Fruit fly (Drosophila melanogaster) whole organism, prepupa: Measurements from ENCODE around the gene CG15643.

Experiments
- Blimp-1 ChIP-seq: fragments of 200-800 bp; sonication (Bioruptor generic); optimal IDR thresholded peaks from 3 replicates; lab custom pipeline; 2017; ENCODE audit warnings: missing biosample characterization, missing genetic modification characterization, mild to moderate bottlenecking, moderate library complexity, missing genetic modification reagents
- CG10631 ChIP-seq: fragments of 200-800 bp; sonication (Bioruptor generic); optimal IDR thresholded peaks from 2 replicates; lab custom pipeline; 2016; ENCODE audit warnings: missing biosample characterization, missing genetic modification characterization
- CG11762 ChIP-seq: fragments of 200-800 bp; sonication (Bioruptor generic); optimal IDR thresholded peaks from 3 replicates; lab custom pipeline; 2016; ENCODE audit warnings: missing biosample characterization, missing genetic modification characterization; ENCODE audit not compliant: insufficient read depth
- CG11902 ChIP-seq: fragments of 200-800 bp; sonication (Bioruptor generic); optimal IDR thresholded peaks from 3 replicates; lab custom pipeline; 2016; ENCODE audit warnings: missing biosample characterization, missing genetic modification characterization
- CG15336 ChIP-seq: fragments of 200-800 bp; sonication (Bioruptor generic); IDR thresholded peaks from 2 replicates; pipeline ENCODE4 v1.3.6; 2022; ENCODE audit warnings: missing biosample characterization, missing genetic modification characterization
- CG1621 ChIP-seq: fragments of 200-800 bp; sonication (Bioruptor generic); optimal IDR thresholded peaks from 3 replicates; lab custom pipeline; 2018; ENCODE audit warnings: missing biosample characterization, mild to moderate bottlenecking, missing genetic modification characterization
- CG16779 ChIP-seq: fragments of 200-800 bp; sonication (Bioruptor generic); optimal IDR thresholded peaks from 3 replicates; lab custom pipeline; 2017; ENCODE audit warnings: missing biosample characterization, mild to moderate bottlenecking, missing genetic modification characterization
- CG3032 ChIP-seq: fragments of 200-800 bp; optimal IDR thresholded peaks from 2 replicates; lab custom pipeline; 2019; ENCODE audit warnings: missing biosample characterization, mild to moderate bottlenecking, missing genetic modification characterization, moderate library complexity
- CG31627 ChIP-seq: fragments of 200-800 bp; sonication (Bioruptor generic); optimal IDR thresholded peaks from 3 replicates; lab custom pipeline; 2016; ENCODE audit warnings: missing biosample characterization, missing genetic modification characterization
- CG32006 ChIP-seq: fragments of 200-800 bp; sonication (Bioruptor generic); optimal IDR thresholded peaks from 3 replicates; lab custom pipeline; 2017; ENCODE audit warnings: missing biosample characterization, mild to moderate bottlenecking, missing genetic modification characterization
- CG6163 ChIP-seq: fragments of 200-800 bp; sonication (Bioruptor generic); IDR thresholded peaks from 3 replicates; pipeline ENCODE4 v1.3.6; 2022; ENCODE audit warnings: missing biosample characterization, missing genetic modification characterization
- CG6276 ChIP-seq: fragments of 200-800 bp; sonication (Bioruptor generic); optimal IDR thresholded peaks from 2 replicates; lab custom pipeline; 2017; ENCODE audit warnings: missing biosample characterization, mild to moderate bottlenecking, missing genetic modification characterization
- CG6808 ChIP-seq: fragments of 200-800 bp; sonication (Bioruptor generic); optimal IDR thresholded peaks from 3 replicates; lab custom pipeline; 2017; ENCODE audit warnings: missing biosample characterization, missing genetic modification characterization, mild to moderate bottlenecking, moderate library complexity, missing genetic modification reagents
- CG7368 ChIP-seq: fragments of 200-800 bp; sonication (Bioruptor generic); optimal IDR thresholded peaks from 3 replicates; lab custom pipeline; 2016; ENCODE audit warnings: missing biosample characterization, missing genetic modification characterization
- CG8119 ChIP-seq: fragments of 200-800 bp; sonication (Bioruptor generic); IDR thresholded peaks from 3 replicates; pipeline ENCODE4 v1.3.6; 2022; ENCODE audit warnings: missing biosample characterization, missing genetic modification characterization
- CG8632 ChIP-seq: fragments of 200-800 bp; sonication (Bioruptor generic); optimal IDR thresholded peaks from 3 replicates; lab custom pipeline; 2016; ENCODE audit warnings: missing biosample characterization, missing genetic modification characterization
- Eip75B ChIP-seq: fragments of 200-800 bp; sonication (Bioruptor generic); optimal IDR thresholded peaks from 3 replicates; lab custom pipeline; 2016; ENCODE audit warnings: missing biosample characterization, missing genetic modification characterization
- Eip78C ChIP-seq: fragments of 200-800 bp; sonication (Bioruptor generic); peaks from one replicate; lab custom pipeline; 2016; ENCODE audit warnings: missing biosample characterization, missing genetic modification characterization
- Eip93F ChIP-seq: fragments of 200-800 bp; sonication (Bioruptor generic); optimal IDR thresholded peaks from 2 replicates; lab custom pipeline; 2016; ENCODE audit warnings: missing biosample characterization, mild to moderate bottlenecking, missing genetic modification characterization
- Ets21C ChIP-seq: fragments of 200-800 bp; sonication (Bioruptor generic); optimal IDR thresholded peaks from 3 replicates; lab custom pipeline; 2016; ENCODE audit warnings: missing biosample characterization, missing genetic modification characterization
- Ets96B ChIP-seq: fragments of 200-800 bp; optimal IDR thresholded peaks from 2 replicates; lab custom pipeline; 2019; ENCODE audit warnings: missing biosample characterization, mild to moderate bottlenecking, missing genetic modification characterization, moderate library complexity
- Gug ChIP-seq: fragments of 200-800 bp; sonication (Bioruptor generic); IDR thresholded peaks from 2 replicates; pipeline ENCODE4 v1.3.6; 2022; ENCODE audit warnings: missing biosample characterization, missing genetic modification characterization
- Hr38 ChIP-seq: sonication (Bioruptor generic); optimal IDR thresholded peaks from 2 replicates; lab custom pipeline; 2016; ENCODE audit warnings: missing biosample characterization, missing genetic modification characterization
- Hr39 ChIP-seq: fragments of 200-800 bp; sonication (Bioruptor generic); optimal IDR thresholded peaks from 2 replicates; lab custom pipeline; 2016; ENCODE audit warnings: missing biosample characterization, missing genetic modification characterization
- Hr4 ChIP-seq: fragments of 200-800 bp; sonication (Bioruptor generic); optimal IDR thresholded peaks from 3 replicates; lab custom pipeline; 2016; ENCODE audit warnings: missing biosample characterization, missing genetic modification characterization
- Lpt ChIP-seq: fragments of 200-800 bp; sonication (Bioruptor generic); optimal IDR thresholded peaks from 3 replicates; lab custom pipeline; 2016; ENCODE audit warnings: missing biosample characterization, missing genetic modification characterization
- OdsH ChIP-seq: fragments of 200-800 bp; sonication (Bioruptor generic); optimal IDR thresholded peaks from 3 replicates; lab custom pipeline; 2016; ENCODE audit warnings: missing biosample characterization, missing genetic modification characterization
- Sox102F ChIP-seq: fragments of 200-800 bp; sonication (Bioruptor generic); optimal IDR thresholded peaks from 2 replicates; lab custom pipeline; 2016; ENCODE audit warnings: missing biosample characterization, mild to moderate bottlenecking, missing genetic modification characterization
- Sox14 ChIP-seq: fragments of 200-800 bp; sonication (Bioruptor generic); optimal IDR thresholded peaks from 3 replicates; lab custom pipeline; 2016; ENCODE audit warnings: missing biosample characterization, missing genetic modification characterization
- Sox15 ChIP-seq: fragments of 200-800 bp; sonication (Bioruptor generic); optimal IDR thresholded peaks from 3 replicates; lab custom pipeline; 2016; ENCODE audit warnings: missing biosample characterization, missing genetic modification characterization
- achi ChIP-seq: fragments of 200-800 bp; sonication (Bioruptor generic); optimal IDR thresholded peaks from 3 replicates; lab custom pipeline; 2016; ENCODE audit warnings: missing biosample characterization, missing genetic modification characterization
- acj6 ChIP-seq: fragments of 200-800 bp; sonication (Bioruptor generic); optimal IDR thresholded peaks from 3 replicates; lab custom pipeline; 2016; ENCODE audit warnings: missing biosample characterization, missing genetic modification characterization
- cyc ChIP-seq: fragments of 200-800 bp; sonication (Bioruptor generic); optimal IDR thresholded peaks from 3 replicates; lab custom pipeline; 2016; ENCODE audit warnings: missing biosample characterization, missing genetic modification characterization
- dac ChIP-seq: fragments of 200-800 bp; sonication (Bioruptor generic); optimal IDR thresholded peaks from 2 replicates; lab custom pipeline; 2017; ENCODE audit warnings: missing biosample characterization, mild to moderate bottlenecking, missing genetic modification characterization
- dsx ChIP-seq: fragments of 200-800 bp; optimal IDR thresholded peaks from 3 replicates; lab custom pipeline; 2019; ENCODE audit warnings: missing biosample characterization, mild to moderate bottlenecking, missing genetic modification characterization, moderate library complexity; ENCODE audit not compliant: poor library complexity, severe bottlenecking
- eg ChIP-seq: fragments of 200-800 bp; sonication (Bioruptor generic); IDR thresholded peaks from 3 replicates; pipeline ENCODE4 v1.3.6; 2022; ENCODE audit warnings: missing biosample characterization, missing genetic modification characterization
- esn ChIP-seq: fragments of 200-800 bp; sonication (Bioruptor generic); optimal IDR thresholded peaks from 2 replicates; lab custom pipeline; 2016; ENCODE audit warnings: missing biosample characterization, mild to moderate bottlenecking, missing genetic modification characterization, moderate library complexity
- fd85E ChIP-seq: fragments of 200-800 bp; sonication (Bioruptor generic); optimal IDR thresholded peaks from 3 replicates; lab custom pipeline; 2016; ENCODE audit warnings: missing biosample characterization, missing genetic modification characterization
- lz ChIP-seq: fragments of 200-800 bp; sonication (Bioruptor generic); optimal IDR thresholded peaks from 3 replicates; lab custom pipeline; 2016; ENCODE audit warnings: missing biosample characterization, missing genetic modification characterization
- net ChIP-seq: fragments of 200-800 bp; sonication (Bioruptor generic); optimal IDR thresholded peaks from 3 replicates; lab custom pipeline; 2016; ENCODE audit warnings: missing biosample characterization, missing genetic modification characterization
- svp ChIP-seq: fragments of 200-800 bp; sonication (Bioruptor generic); peaks from one replicate; lab custom pipeline; 2016; ENCODE audit warnings: missing biosample characterization, missing genetic modification characterization
- topi ChIP-seq: fragments of 200-800 bp; sonication (Bioruptor generic); optimal IDR thresholded peaks from 3 replicates; lab custom pipeline; 2016; ENCODE audit warnings: missing biosample characterization, missing genetic modification characterization
- vri ChIP-seq: fragments of 200-800 bp; sonication (Bioruptor generic); optimal IDR thresholded peaks from 3 replicates; lab custom pipeline; 2016; ENCODE audit warnings: missing biosample characterization, mild to moderate bottlenecking, missing genetic modification characterization

CG15643 gene

DNA sequence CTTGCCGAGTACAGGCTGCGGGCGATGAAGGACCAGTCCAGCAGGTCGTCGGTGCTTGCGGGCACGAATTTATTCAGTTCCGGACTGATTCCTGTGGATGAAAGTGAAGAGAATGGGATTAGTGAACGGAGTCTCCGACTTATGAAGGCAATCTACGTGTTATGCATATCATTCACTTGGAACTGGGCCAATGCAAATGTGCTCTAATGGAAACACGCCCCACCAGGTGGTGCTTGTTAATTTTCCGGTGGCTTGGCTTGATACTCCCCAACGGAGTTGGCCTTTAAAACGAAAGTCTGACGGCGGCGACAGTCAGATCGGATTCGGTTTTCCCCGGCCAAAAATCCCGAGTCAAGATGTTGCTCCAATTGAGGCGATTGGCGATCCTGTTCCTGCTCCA lies 15.5 kb upstream of the CG15643 start, which contains the start of gene Alp11:
Gene Alp11, plus strand, starts transcription at position 301 of the 400 bp plus-strand sequence.
- TF ChIP-seq net (GFP tag; lab: Kevin White, UChicago) (no peak), Eip93F (GFP tag; lab: Kevin White, UChicago) (no peak), achi (GFP tag; lab: Kevin White, UChicago) (no peak), Blimp-1 (no peak), CG10631 (GFP tag; lab: Kevin White, UChicago) (no peak), CG6163 (no peak), Hr4 (GFP tag; lab: Kevin White, UChicago) (no peak), Ets21C (no peak), Eip75B (no peak), CG8119 (GFP tag; lab: Robert Waterston, UW) (no peak), Gug (GFP tag; lab: Robert Waterston, UW) (no peak), CG7368 (no peak), Hr39 (GFP tag; lab: Kevin White, UChicago) (no peak), CG8632 (GFP tag; lab: Kevin White, UChicago) (no peak), Sox14 (GFP tag; lab: Kevin White, UChicago) (no peak)

DNA sequence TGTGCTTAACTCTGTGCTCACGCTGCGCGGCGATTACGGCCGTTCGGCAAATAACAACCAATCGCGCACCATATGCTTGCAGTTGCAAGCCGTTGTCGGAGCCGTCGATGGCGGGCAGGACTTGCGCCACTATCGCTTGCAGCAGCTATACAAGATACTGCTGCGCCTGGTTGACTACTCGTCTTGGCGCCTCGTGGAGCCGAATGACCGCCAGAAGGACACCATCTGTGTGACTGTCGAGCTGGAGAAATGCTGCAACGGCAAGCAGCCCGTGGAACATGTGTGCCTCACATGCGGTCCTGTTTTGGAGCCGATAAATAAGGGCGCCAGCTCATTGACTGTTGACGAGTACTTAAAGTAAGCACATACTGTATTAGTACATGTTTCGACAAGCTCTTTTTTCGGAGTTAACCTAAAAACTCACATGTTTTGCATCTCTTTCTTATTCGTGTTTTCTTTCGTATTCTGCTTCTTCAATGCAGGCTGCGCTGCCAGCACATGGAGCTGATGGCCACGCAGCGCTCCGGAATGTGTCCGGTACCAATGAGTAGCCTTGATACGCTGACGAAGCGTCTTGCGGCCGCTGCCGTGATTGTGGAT lies 12.0 kb upstream of the CG15643 start:
- TF ChIP-seq Sox102F (GFP tag; lab: Kevin White, UChicago), result no peak
- peak; percentile 48 for TF ChIP-seq Eip78C

DNA sequence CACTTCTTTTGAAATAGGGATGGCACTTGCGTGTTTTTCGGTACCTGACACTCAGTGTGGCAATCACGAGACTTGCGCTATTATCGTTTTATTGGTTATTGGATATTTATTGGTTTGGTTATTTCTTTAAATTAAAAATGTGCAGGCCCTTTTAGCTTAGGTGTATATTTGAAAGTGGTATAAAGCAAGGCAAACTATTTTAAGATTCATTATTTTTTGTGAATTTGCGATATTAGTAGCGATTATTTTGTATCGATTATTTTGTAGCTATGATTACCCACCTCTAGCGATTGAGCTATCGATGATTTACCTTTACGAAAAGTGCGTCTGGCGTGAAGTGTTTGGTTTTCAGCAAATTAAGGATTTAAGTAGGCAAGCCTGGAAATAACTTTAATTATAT lies 10.9 kb upstream of the CG15643 start, which contains the start of the genes CG9215 and CG8097:
Gene CG9215, minus strand, starts transcription at position 22 of the 400 bp plus-strand sequence.
Gene CG8097, plus strand, starts transcription at position 307 of the 400 bp plus-strand sequence.
- no peak for TF ChIP-seq vri
- peak; percentile 63 for TF ChIP-seq Eip78C
- TF ChIP-seq CG6163, result no peak
- peak; percentile 51 for TF ChIP-seq Hr39 (GFP tag; lab: Kevin White, UChicago)
- no peak for TF ChIP-seq CG6276 (GFP tag; lab: Kevin White, UChicago)
- peak; percentile 60 for TF ChIP-seq esn (GFP tag; lab: Kevin White, UChicago)
- peak; percentile 46 for TF ChIP-seq Sox14 (GFP tag; lab: Kevin White, UChicago)
- peak; percentile 49 for TF ChIP-seq Ets21C
- TF ChIP-seq CG31627 (GFP tag; lab: Kevin White, UChicago), result peak; percentile 46
- TF ChIP-seq lz, result peak; percentile 62
- peak; percentile 13 for TF ChIP-seq Sox15 (GFP tag; lab: Kevin White, UChicago)
- no peak for TF ChIP-seq OdsH (GFP tag; lab: Kevin White, UChicago)
- TF ChIP-seq achi (GFP tag; lab: Kevin White, UChicago), result peak; percentile 38
- peak; percentile 23 for TF ChIP-seq Ets96B (tag; lab: Kevin White, UChicago)
- peak; percentile 52 for TF ChIP-seq CG3032
- peak; percentile 50 for TF ChIP-seq topi (GFP tag; lab: Kevin White, UChicago)
- TF ChIP-seq cyc, result peak; percentile 42
- no peak for TF ChIP-seq net (GFP tag; lab: Kevin White, UChicago)

DNA sequence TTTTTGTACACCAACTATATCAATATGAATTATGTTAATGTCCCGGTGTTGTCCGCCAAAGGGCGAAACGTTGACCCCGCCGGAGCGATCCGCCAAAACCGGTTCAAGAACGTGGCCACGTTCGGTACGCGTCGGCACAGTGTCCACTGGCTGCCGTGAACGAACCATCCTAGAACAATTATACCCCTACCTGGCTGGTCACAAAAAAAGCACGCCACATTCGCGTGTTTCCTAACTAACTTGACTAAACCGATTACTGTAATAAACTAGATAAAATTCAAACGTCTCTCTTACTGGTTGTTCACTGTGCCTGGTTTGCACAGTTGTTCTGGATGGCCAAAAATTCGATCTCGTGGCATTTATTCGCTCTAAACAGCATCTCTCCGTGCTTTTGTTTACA lies 7.6 kb upstream of the CG15643 start:
- TF ChIP-seq Sox14 (GFP tag; lab: Kevin White, UChicago) (peak; percentile 97), CG6808 (GFP tag; lab: Kevin White, UChicago) (peak; percentile 90), Lpt (peak; percentile 87), CG7368 (no peak), CG15336 (GFP tag; lab: Robert Waterston, UW) (peak; percentile 91), vri (peak; percentile 96), CG1621 (tag; lab: Kevin White, UChicago) (peak; percentile 94), Ets96B (tag; lab: Kevin White, UChicago) (peak; percentile 85), eg (GFP tag; lab: Robert Waterston, UW) (peak; percentile 94), CG11762 (GFP tag; lab: Kevin White, UChicago) (peak; percentile 85), Gug (GFP tag; lab: Robert Waterston, UW) (peak; percentile 89), CG16779 (tag; lab: Kevin White, UChicago) (no peak), cyc (peak; percentile 97), dsx (GFP tag; lab: Kevin White, UChicago) (peak; percentile 89), Hr38 (GFP tag; lab: Kevin White, UChicago) (no peak), acj6 (GFP tag; lab: Kevin White, UChicago) (peak; percentile 94), CG3032 (peak; percentile 88), CG10631 (GFP tag; lab: Kevin White, UChicago) (peak; percentile 93), dac (GFP tag; lab: Kevin White, UChicago) (peak; percentile 76), esn (GFP tag; lab: Kevin White, UChicago) (peak; percentile 97), fd85E (GFP tag; lab: Kevin White, UChicago) (peak; percentile 81), Hr39 (GFP tag; lab: Kevin White, UChicago) (peak; percentile 97), CG11902 (GFP tag; lab: Kevin White, UChicago) (peak; percentile 92), CG32006 (GFP tag; lab: Kevin White, UChicago) (peak; percentile 89), svp (GFP tag; lab: Kevin White, UChicago) (peak; percentile 98), Eip75B (peak; percentile 93), CG6163 (peak; percentile 97), Eip78C (peak; percentile 97)
